Fruit fly (Drosophila melanogaster): ENCODE results near the gene Det.

Gene Det

DNA sequence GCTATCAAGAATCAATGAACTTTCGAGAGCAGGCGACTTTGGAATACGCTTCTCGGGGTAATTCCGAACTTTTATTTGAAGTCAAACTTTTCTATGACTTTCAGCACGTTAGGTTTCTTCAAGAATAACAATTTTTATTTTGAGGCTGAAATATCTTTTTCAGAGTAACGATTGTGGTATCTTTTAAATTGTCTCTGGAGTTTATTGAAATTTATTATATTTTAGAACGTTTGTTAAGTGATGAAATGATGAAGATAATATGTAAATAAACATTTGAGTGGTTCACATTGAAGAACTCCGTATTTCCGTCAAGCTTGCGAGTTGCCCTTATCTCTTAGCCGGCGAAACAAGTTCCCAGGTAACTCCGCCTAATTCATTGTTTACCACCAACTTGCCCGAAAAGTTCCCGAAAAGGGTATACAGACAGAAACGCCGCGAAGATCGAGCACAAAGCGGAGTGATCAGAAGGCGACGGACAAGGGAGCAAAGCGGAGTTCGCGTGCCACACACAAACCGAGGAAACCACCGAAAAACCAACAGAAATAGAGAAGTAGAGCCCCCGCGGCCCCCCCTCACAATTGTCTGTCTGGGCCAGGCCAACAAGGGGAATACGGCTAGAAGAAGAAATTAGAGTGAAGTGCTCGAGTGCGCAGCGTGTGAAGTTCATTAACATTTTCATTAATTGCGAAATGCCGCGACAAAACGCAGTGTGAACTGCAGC lies 31.7 kb upstream of the Det start (continued):
- TF ChIP-seq Blimp-1 (GFP tag; optimal IDR thresholded peaks at IDR 0.05) (peak; percentile 39), CHES-1-like (GFP tag; optimal IDR thresholded peaks at IDR 0.05) (no peak), nerfin-1 (tag; optimal IDR thresholded peaks at IDR 0.05) (no peak), Mad (GFP tag; optimal IDR thresholded peaks at IDR 0.05) (no peak), sens (GFP tag) (peak; percentile 67), gem (tag; optimal IDR thresholded peaks at IDR 0.05) (peak; percentile 62), CG18262 (tag; optimal IDR thresholded peaks at IDR 0.05) (peak; percentile 75), CG13424 (tag; optimal IDR thresholded peaks at IDR 0.05) (peak; percentile 18), CG7963 (GFP tag; IDR thresholded peaks at IDR 0.05; ENCODE audit: partially characterized antibody) (no peak), HLHmδ (GFP tag; optimal IDR thresholded peaks at IDR 0.05) (no peak), ssp (GFP tag; IDR thresholded peaks at IDR 0.05) (no peak), CG7839 (tag; optimal IDR thresholded peaks at IDR 0.05) (peak; percentile 40), fd102C (GFP tag; optimal IDR thresholded peaks at IDR 0.05) (no peak), ro (GFP tag; IDR thresholded peaks at IDR 0.05) (no peak), al (GFP tag; IDR thresholded peaks at IDR 0.05) (no peak), NFAT (GFP tag; IDR thresholded peaks at IDR 0.05) (no peak), CG4404 (GFP tag; IDR thresholded peaks at IDR 0.05) (no peak), jigr1 (GFP tag; IDR thresholded peaks at IDR 0.05) (no peak), pzg (GFP tag; optimal IDR thresholded peaks at IDR 0.05) (no peak), sr (GFP tag; IDR thresholded peaks at IDR 0.05) (no peak), CG9876 (GFP tag; optimal IDR thresholded peaks at IDR 0.05) (no peak), CG11696 (GFP tag; IDR thresholded peaks at IDR 0.05) (no peak), stwl (tag; optimal IDR thresholded peaks at IDR 0.05) (no peak), hb (GFP tag; IDR thresholded peaks at IDR 0.05; ENCODE audit: partially characterized antibody) (no peak), Bteb2 (GFP tag; optimal IDR thresholded peaks at IDR 0.05) (no peak), CG12071 (GFP tag; optimal IDR thresholded peaks at IDR 0.05) (no peak), Awh (GFP tag; IDR thresholded peaks at IDR 0.05) (no peak), dimm (GFP tag; IDR thresholded peaks at IDR 0.05) (no peak), bbx (GFP tag; IDR thresholded peaks at IDR 0.05; ENCODE audit: partially characterized antibody) (no peak), Gug (GFP tag; IDR thresholded peaks at IDR 0.05) (no peak), Ada2b (GFP tag; IDR thresholded peaks at IDR 0.05) (no peak), CG9437 (GFP tag; optimal IDR thresholded peaks at IDR 0.05) (peak; percentile 2), CG32767 (GFP tag; IDR thresholded peaks at IDR 0.05) (no peak), CG18619 (GFP tag; optimal IDR thresholded peaks at IDR 0.05) (no peak), CG5245 (GFP tag; optimal IDR thresholded peaks at IDR 0.05) (no peak), gsb-n (tag; optimal IDR thresholded peaks at IDR 0.05) (peak; percentile 42), CG7372 (GFP tag; IDR thresholded peaks at IDR 0.05) (no peak), Meics (GFP tag; optimal IDR thresholded peaks at IDR 0.05) (peak; percentile 2), CG8089 (GFP tag; optimal IDR thresholded peaks at IDR 0.05) (no peak), tio (GFP tag; optimal IDR thresholded peaks at IDR 0.05) (peak; percentile 17), CG12769 (tag; optimal IDR thresholded peaks at IDR 0.05) (peak; percentile 7), CG2678 (tag; optimal IDR thresholded peaks at IDR 0.05) (peak; percentile 42), sens-2 (GFP tag; IDR thresholded peaks at IDR 0.05) (no peak), her (GFP tag; optimal IDR thresholded peaks at IDR 0.05) (no peak), PHDP (tag; optimal IDR thresholded peaks at IDR 0.05) (peak; percentile 25), zfh1 (GFP tag; IDR thresholded peaks at IDR 0.05) (no peak), lola (GFP tag; optimal IDR thresholded peaks at IDR 0.05) (peak in 1 of 3 experiments; percentile 60), abd-A (tag; optimal IDR thresholded peaks at IDR 0.05) (no peak), CG10979 (tag; optimal IDR thresholded peaks at IDR 0.05) (peak; percentile 62), az2 (GFP tag; optimal IDR thresholded peaks at IDR 0.05) (peak; percentile 29)

Measured in whole organism, embryonic.